Fruit fly (Drosophila melanogaster): Measurements from ENCODE around the gene CG10005.
A peak's percentile ranks its signal among the peaks of the same experiment; 100 is the strongest.

The CG10005 gene

dm6 chr3R:11979879-11980571 lies 3.0 kb upstream of the CG10005 start, which contains the start of gene CG18547:
Gene CG18547 (minus strand): TSS chr3R:11980390.
- TF ChIP-seq CG10631 (GFP tag; optimal IDR thresholded peaks at IDR 0.05) (peak; percentile 41), CG1621 (tag; optimal IDR thresholded peaks at IDR 0.05) (peak; percentile 59), acj6 (GFP tag; optimal IDR thresholded peaks at IDR 0.05) (peak; percentile 51), CG6854 (GFP tag; optimal IDR thresholded peaks at IDR 0.05) (no peak), CG3032 (tag; optimal IDR thresholded peaks at IDR 0.05) (peak; percentile 40), svp (GFP tag) (peak; percentile 82), CG6163 (GFP tag; IDR thresholded peaks at IDR 0.05) (peak; percentile 58; the same call in 2 of the 3 replicates), CG10669 (GFP tag; optimal IDR thresholded peaks at IDR 0.05) (peak; percentile 57), CG31627 (GFP tag; optimal IDR thresholded peaks at IDR 0.05) (peak; percentile 59), CG9139 (GFP tag; optimal IDR thresholded peaks at IDR 0.05) (no peak), fd85E (GFP tag; optimal IDR thresholded peaks at IDR 0.05) (no peak), CG4318 (GFP tag; optimal IDR thresholded peaks at IDR 0.05) (no peak), Sox102F (GFP tag; optimal IDR thresholded peaks at IDR 0.05) (peak; percentile 64), Eip78C (GFP tag) (peak; percentile 84), Eip75B (GFP tag; optimal IDR thresholded peaks at IDR 0.05) (peak; percentile 49), CG32006 (GFP tag; optimal IDR thresholded peaks at IDR 0.05) (peak; percentile 25), CG8319 (GFP tag; optimal IDR thresholded peaks at IDR 0.05) (no peak), Lpt (GFP tag; optimal IDR thresholded peaks at IDR 0.05) (peak; percentile 3), cyc (GFP tag; optimal IDR thresholded peaks at IDR 0.05) (peak; percentile 49), CG11762 (GFP tag; optimal IDR thresholded peaks at IDR 0.05; ENCODE audit: insufficient read depth) (peak; percentile 32), CG11294 (GFP tag; IDR thresholded peaks at IDR 0.05) (no peak), achi (GFP tag; optimal IDR thresholded peaks at IDR 0.05) (peak; percentile 9), CG34406 (GFP tag; optimal IDR thresholded peaks at IDR 0.05) (peak; percentile 43), fd59A (GFP tag; optimal IDR thresholded peaks at IDR 0.05) (no peak), CG11902 (GFP tag; optimal IDR thresholded peaks at IDR 0.05) (no peak), CG6276 (GFP tag; optimal IDR thresholded peaks at IDR 0.05) (no peak), dac (GFP tag; optimal IDR thresholded peaks at IDR 0.05) (no peak), Blimp-1 (GFP tag; optimal IDR thresholded peaks at IDR 0.05) (no peak), CG16779 (tag; optimal IDR thresholded peaks at IDR 0.05) (no peak), Smox (GFP tag; optimal IDR thresholded peaks at IDR 0.05) (peak; percentile 41), pdm3 (GFP tag; optimal IDR thresholded peaks at IDR 0.05) (peak; percentile 46), Eip93F (GFP tag; optimal IDR thresholded peaks at IDR 0.05) (no peak), CG8632 (GFP tag; optimal IDR thresholded peaks at IDR 0.05) (peak; percentile 46), CG6792 (GFP tag; optimal IDR thresholded peaks at IDR 0.05) (peak; percentile 45), CG6808 (GFP tag; optimal IDR thresholded peaks at IDR 0.05) (peak; percentile 5), Sox15 (GFP tag; optimal IDR thresholded peaks at IDR 0.05) (no peak), Sox14 (GFP tag; optimal IDR thresholded peaks at IDR 0.05) (peak; percentile 50), salr (GFP tag; optimal IDR thresholded peaks at IDR 0.05) (no peak), ss (GFP tag; optimal IDR thresholded peaks at IDR 0.05) (peak in 1 of 2 experiments; percentile 21), fkh (GFP tag; optimal IDR thresholded peaks at IDR 0.05) (no peak), CG15336 (GFP tag; IDR thresholded peaks at IDR 0.05) (0 out of 2 replicates have a peak, but pooled peaks have one; percentile 22), Ets96B (tag; optimal IDR thresholded peaks at IDR 0.05) (peak; percentile 59), CG3919 (GFP tag; optimal IDR thresholded peaks at IDR 0.05) (peak; percentile 52), Met (GFP tag; optimal IDR thresholded peaks at IDR 0.05) (peak; percentile 62), eg (GFP tag; IDR thresholded peaks at IDR 0.05) (no peak), Hr38 (GFP tag; optimal IDR thresholded peaks at IDR 0.05) (no peak), Hr39 (GFP tag; optimal IDR thresholded peaks at IDR 0.05) (peak; percentile 48), topi (GFP tag; optimal IDR thresholded peaks at IDR 0.05) (peak; percentile 54), net (GFP tag; optimal IDR thresholded peaks at IDR 0.05) (peak; percentile 14), lz (GFP tag; optimal IDR thresholded peaks at IDR 0.05) (peak; percentile 57), CG7368 (GFP tag; optimal IDR thresholded peaks at IDR 0.05) (peak; percentile 32)
